Worm (Caenorhabditis elegans) whole organism, L3 larva: Measurements from ENCODE around the gene T07D1.3.

Source experiments
- ceh-16 ChIP-seq: sonication (generic microtip); optimal IDR thresholded peaks from 2 replicates; lab custom pipeline; 2017; ENCODE audit warnings: missing biosample characterization, missing genetic modification characterization
- egl-27 ChIP-seq: sonication (generic microtip); optimal IDR thresholded peaks from 4 replicates; lab custom pipeline; 2017; ENCODE audit warnings: missing biosample characterization, missing genetic modification reagents, missing genetic modification characterization
- elt-3 ChIP-seq, 3 experiments: fragments of 150-350 bp in 1 of 3; sonication (generic microtip) in 2 of 3; optimal IDR thresholded peaks; 2 replicates in 2 of 3; 4 replicates in 1 of 3; lab custom pipeline; 2014 to 2017; ENCODE audit warnings: missing biosample characterization in 3 of 3, missing genetic modification characterization in 3 of 3
- skn-1 ChIP-seq: fragments of 150-350 bp; optimal IDR thresholded peaks from 2 replicates; lab custom pipeline; 2014; ENCODE audit warnings: missing biosample characterization, missing genetic modification characterization
- ztf-11 ChIP-seq: fragments of 150-350 bp; optimal IDR thresholded peaks from 2 replicates; lab custom pipeline; 2014; ENCODE audit warnings: missing biosample characterization, missing genetic modification characterization

DNA sequence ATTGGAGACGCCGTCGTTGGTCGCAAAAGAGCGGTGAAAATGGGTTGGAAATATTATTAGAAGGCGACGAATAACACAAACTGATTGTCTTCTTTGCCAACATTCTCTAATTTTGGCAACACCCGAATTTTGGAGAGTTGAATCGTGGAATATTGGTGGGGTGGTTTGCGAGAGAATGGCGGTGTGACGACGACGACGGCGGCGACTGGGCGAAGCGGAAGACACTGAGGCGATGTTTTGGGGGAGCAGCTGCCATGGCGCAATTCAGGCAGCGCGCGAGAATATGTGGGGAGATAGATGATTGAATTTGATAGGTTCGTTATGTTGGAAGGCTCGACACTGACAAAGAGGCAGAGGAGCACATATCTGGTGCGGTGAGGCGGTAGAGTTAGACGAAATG, 7.8 kb upstream of the T07D1.3 start:
- no peak for TF ChIP-seq egl-27 (tag; lab: Kevin White, UChicago)
- TF ChIP-seq elt-3 (tag; optimal IDR thresholded peaks at IDR 0.05; lab: Kevin White, UChicago) = no peak
- no peak for TF ChIP-seq ceh-16
- no peak for TF ChIP-seq ztf-11 (tag; lab: Kevin White, UChicago)
- no peak for TF ChIP-seq skn-1 (tag; lab: Kevin White, UChicago)
